In genomic region chrX:11338973-11339867, dm6 we compare ENCODE assay signal across 1 fruit fly cellular context.
TF ChIP-seq lines count a peak whose summit lies in the region.

No protein-coding gene starts in this region.

TF ChIP-seq in whole organism, embryonic, 481 proteins besides CTCF, POLR2A, EP300 and RAD21 (continued from another document and continues in another):
- TF ChIP-seq Ssrp (tag; optimal IDR thresholded peaks at IDR 0.05; lab: Kevin White, UChicago): no peak
- no peak for TF ChIP-seq wek (GFP tag; optimal IDR thresholded peaks at IDR 0.05; lab: Kevin White, UChicago)
- peak; percentile 19 for TF ChIP-seq Lhr (GFP tag; optimal IDR thresholded peaks at IDR 0.05; lab: Kevin White, UChicago)
- peak; percentile 93 for TF ChIP-seq Sin3A (optimal IDR thresholded peaks at IDR 0.05; lab: Kevin White, UChicago)
- TF ChIP-seq wdn (GFP tag; IDR thresholded peaks at IDR 0.05; lab: Robert Waterston, UW): no peak
- TF ChIP-seq CG3065 (GFP tag; optimal IDR thresholded peaks at IDR 0.05; lab: Kevin White, UChicago): no peak
- TF ChIP-seq corto (GFP tag; optimal IDR thresholded peaks at IDR 0.05; lab: Kevin White, UChicago): no peak
- TF ChIP-seq CG15514 (GFP tag; optimal IDR thresholded peaks at IDR 0.05; lab: Kevin White, UChicago): peak; percentile 78
- no peak for TF ChIP-seq Hmx (GFP tag; optimal IDR thresholded peaks at IDR 0.05; lab: Kevin White, UChicago)
- TF ChIP-seq slou (GFP tag; optimal IDR thresholded peaks at IDR 0.05; lab: Kevin White, UChicago): no peak
- TF ChIP-seq Sry-β (GFP tag; optimal IDR thresholded peaks at IDR 0.05; lab: Kevin White, UChicago): peak; percentile 94
- TF ChIP-seq BtbVII (GFP tag; optimal IDR thresholded peaks at IDR 0.05; lab: Kevin White, UChicago): peak; percentile 56
- TF ChIP-seq CG2116 (GFP tag; optimal IDR thresholded peaks at IDR 0.05; lab: Kevin White, UChicago): peak; percentile 77
- TF ChIP-seq ash1 (GFP tag; optimal IDR thresholded peaks at IDR 0.05; lab: Kevin White, UChicago): no peak
- TF ChIP-seq oc (tag; optimal IDR thresholded peaks at IDR 0.05; lab: Kevin White, UChicago): peak; percentile 13
- no peak for TF ChIP-seq CG7271 (tag; optimal IDR thresholded peaks at IDR 0.05; lab: Kevin White, UChicago)
- peak; percentile 91 for TF ChIP-seq Opbp (GFP tag; IDR thresholded peaks at IDR 0.05; lab: Robert Waterston, UW; ENCODE audit: partially characterized antibody)
- no peak for TF ChIP-seq prd (optimal IDR thresholded peaks at IDR 0.05; lab: Kevin White, UChicago)
- TF ChIP-seq prd (GFP tag; IDR thresholded peaks at IDR 0.05; lab: Robert Waterston, UW): 0 out of 3 replicates have a peak, but pooled peaks have one; percentile 20
- TF ChIP-seq Bgb (GFP tag; IDR thresholded peaks at IDR 0.05; lab: Robert Waterston, UW; ENCODE audit: partially characterized antibody): peak; percentile 88
- no peak for TF ChIP-seq CG2202 (tag; optimal IDR thresholded peaks at IDR 0.05; lab: Kevin White, UChicago)
- peak; percentile 88 for TF ChIP-seq sens (GFP tag; lab: Kevin White, UChicago)
- TF ChIP-seq Doc3 (GFP tag; IDR thresholded peaks at IDR 0.05; lab: Robert Waterston, UW; ENCODE audit: partially characterized antibody): peak; percentile 78
- TF ChIP-seq CG13287 (GFP tag; IDR thresholded peaks at IDR 0.05; lab: Robert Waterston, UW; ENCODE audit: partially characterized antibody): peak; percentile 88
- TF ChIP-seq bbx (GFP tag; IDR thresholded peaks at IDR 0.05; lab: Robert Waterston, UW; ENCODE audit: partially characterized antibody): peak; percentile 87
- no peak for TF ChIP-seq D19B (GFP tag; optimal IDR thresholded peaks at IDR 0.05; lab: Kevin White, UChicago)
- peak; percentile 53 for TF ChIP-seq MESR4 (GFP tag; optimal IDR thresholded peaks at IDR 0.05; lab: Kevin White, UChicago)
- peak; percentile 47 for TF ChIP-seq Chrac-16 (GFP tag; optimal IDR thresholded peaks at IDR 0.05; lab: Kevin White, UChicago)
- TF ChIP-seq CG17361 (GFP tag; IDR thresholded peaks at IDR 0.05; lab: Robert Waterston, UW): peak; percentile 35; the same call in 1 of the 3 replicates
- TF ChIP-seq ssp (GFP tag; IDR thresholded peaks at IDR 0.05; lab: Robert Waterston, UW): peak; percentile 35
- TF ChIP-seq CG13894 (tag; optimal IDR thresholded peaks at IDR 0.05; lab: Kevin White, UChicago): peak; percentile 30
- TF ChIP-seq Hey (tag; optimal IDR thresholded peaks at IDR 0.05; lab: Kevin White, UChicago): peak; percentile 10
- no peak for TF ChIP-seq CG16779 (GFP tag; IDR thresholded peaks at IDR 0.05; lab: Robert Waterston, UW)
- peak; percentile 45 for TF ChIP-seq nmo (GFP tag; optimal IDR thresholded peaks at IDR 0.05; lab: Kevin White, UChicago)
- no peak for TF ChIP-seq Poxn (GFP tag; IDR thresholded peaks at IDR 0.05; lab: Robert Waterston, UW)
- TF ChIP-seq aop (GFP tag; IDR thresholded peaks at IDR 0.05; lab: Robert Waterston, UW): no peak; the same call in none of the 2 replicates
- TF ChIP-seq Hr3 (GFP tag; optimal IDR thresholded peaks at IDR 0.05; lab: Kevin White, UChicago): peak; percentile 34
- TF ChIP-seq BEAF-32 (GFP tag; optimal IDR thresholded peaks at IDR 0.05; lab: Kevin White, UChicago): peak; percentile 93
- TF ChIP-seq Kr (GFP tag; optimal IDR thresholded peaks at IDR 0.05; lab: Kevin White, UChicago): no peak
- TF ChIP-seq CG11085 (GFP tag; IDR thresholded peaks at IDR 0.05; lab: Robert Waterston, UW): no peak
- no peak for TF ChIP-seq CG6654 (GFP tag; optimal IDR thresholded peaks at IDR 0.05; lab: Kevin White, UChicago)
- peak; percentile 66 for TF ChIP-seq HmgZ (tag; optimal IDR thresholded peaks at IDR 0.05; lab: Kevin White, UChicago)
- no peak for TF ChIP-seq CG12236 (GFP tag; optimal IDR thresholded peaks at IDR 0.05; lab: Kevin White, UChicago)
- no peak for TF ChIP-seq CG16815 (GFP tag; optimal IDR thresholded peaks at IDR 0.05; lab: Kevin White, UChicago)
- TF ChIP-seq cad (GFP tag; optimal IDR thresholded peaks at IDR 0.05; lab: Kevin White, UChicago): no peak
- TF ChIP-seq CG8944 (GFP tag; optimal IDR thresholded peaks at IDR 0.05; lab: Kevin White, UChicago): peak; percentile 66
- no peak for TF ChIP-seq CG43689 (GFP tag; IDR thresholded peaks at IDR 0.05; lab: Robert Waterston, UW)
- TF ChIP-seq GATAe (GFP tag; conservative IDR thresholded peaks at IDR 0.05; lab: Robert Waterston, UW): no peak
- TF ChIP-seq CG12071 (GFP tag; optimal IDR thresholded peaks at IDR 0.05; lab: Kevin White, UChicago): no peak
- TF ChIP-seq Mad (GFP tag; optimal IDR thresholded peaks at IDR 0.05; lab: Kevin White, UChicago): no peak
- no peak for TF ChIP-seq org-1 (GFP tag; optimal IDR thresholded peaks at IDR 0.05; lab: Kevin White, UChicago)
- TF ChIP-seq cato (GFP tag; optimal IDR thresholded peaks at IDR 0.05; lab: Kevin White, UChicago; ENCODE audit: borderline replicate concordance): peak; percentile 6
- TF ChIP-seq MBD-R2 (GFP tag; IDR thresholded peaks at IDR 0.05; lab: Robert Waterston, UW): peak; percentile 59
- TF ChIP-seq CG9609 (GFP tag; optimal IDR thresholded peaks at IDR 0.05; lab: Kevin White, UChicago): peak; percentile 39
- no peak for TF ChIP-seq CG32767 (GFP tag; IDR thresholded peaks at IDR 0.05; lab: Robert Waterston, UW)
- TF ChIP-seq CG6791 (GFP tag; IDR thresholded peaks at IDR 0.05; lab: Robert Waterston, UW; ENCODE audit: partially characterized antibody): peak; percentile 86
- no peak for TF ChIP-seq Deaf1 (tag; optimal IDR thresholded peaks at IDR 0.05; lab: Kevin White, UChicago)
- TF ChIP-seq CG18262 (tag; optimal IDR thresholded peaks at IDR 0.05; lab: Kevin White, UChicago): no peak
- TF ChIP-seq sisA (GFP tag; IDR thresholded peaks at IDR 0.05; lab: Robert Waterston, UW): no peak; the same call in 1 of the 2 replicates
- no peak for TF ChIP-seq CG10321 (GFP tag; IDR thresholded peaks at IDR 0.05; lab: Robert Waterston, UW)
- no peak for TF ChIP-seq Ravus (GFP tag; IDR thresholded peaks at IDR 0.05; lab: Robert Waterston, UW)
- TF ChIP-seq CG1832 (GFP tag; optimal IDR thresholded peaks at IDR 0.05; lab: Kevin White, UChicago): no peak
- no peak for TF ChIP-seq CG31388 (GFP tag; optimal IDR thresholded peaks at IDR 0.05; lab: Kevin White, UChicago)
- TF ChIP-seq CG4820 (GFP tag; optimal IDR thresholded peaks at IDR 0.05; lab: Kevin White, UChicago): no peak
- TF ChIP-seq CG1792 (GFP tag; optimal IDR thresholded peaks at IDR 0.05; lab: Kevin White, UChicago): peak; percentile 2
- peak; percentile 45 for TF ChIP-seq CG12155 (GFP tag; optimal IDR thresholded peaks at IDR 0.05; lab: Kevin White, UChicago)
- peak; percentile 61 for TF ChIP-seq mirr (GFP tag; optimal IDR thresholded peaks at IDR 0.05; lab: Kevin White, UChicago)
- TF ChIP-seq gt (GFP tag; IDR thresholded peaks at IDR 0.05; lab: Robert Waterston, UW): no peak
- TF ChIP-seq usp (GFP tag; optimal IDR thresholded peaks at IDR 0.05; lab: Kevin White, UChicago): no peak
- TF ChIP-seq sr (GFP tag; IDR thresholded peaks at IDR 0.05; lab: Robert Waterston, UW): no peak
- TF ChIP-seq Blimp-1 (GFP tag; optimal IDR thresholded peaks at IDR 0.05; lab: Kevin White, UChicago): peak; percentile 17
- peak; percentile 88 for TF ChIP-seq inv (GFP tag; IDR thresholded peaks at IDR 0.05; lab: Robert Waterston, UW; ENCODE audit: partially characterized antibody)
- no peak for TF ChIP-seq Dad (GFP tag; optimal IDR thresholded peaks at IDR 0.05; lab: Kevin White, UChicago)
- TF ChIP-seq C15 (GFP tag; IDR thresholded peaks at IDR 0.05; lab: Robert Waterston, UW): no peak
- TF ChIP-seq CG4282 (GFP tag; optimal IDR thresholded peaks at IDR 0.05; lab: Kevin White, UChicago): peak; percentile 57
- TF ChIP-seq nom (GFP tag; optimal IDR thresholded peaks at IDR 0.05; lab: Kevin White, UChicago): no peak
- peak; percentile 89 for TF ChIP-seq kah (GFP tag; optimal IDR thresholded peaks at IDR 0.05; lab: Kevin White, UChicago)
- no peak for TF ChIP-seq nau (GFP tag; optimal IDR thresholded peaks at IDR 0.05; lab: Kevin White, UChicago)
- TF ChIP-seq dan (GFP tag; IDR thresholded peaks at IDR 0.05; lab: Robert Waterston, UW): no peak
- peak; percentile 68 for TF ChIP-seq ERR (GFP tag; optimal IDR thresholded peaks at IDR 0.05; lab: Kevin White, UChicago)
- TF ChIP-seq ftz-f1 (GFP tag; optimal IDR thresholded peaks at IDR 0.05; lab: Kevin White, UChicago): no peak
- TF ChIP-seq run (tag; optimal IDR thresholded peaks at IDR 0.05; lab: Kevin White, UChicago): no peak
- peak; percentile 35 for TF ChIP-seq Xbp1 (GFP tag; optimal IDR thresholded peaks at IDR 0.05; lab: Kevin White, UChicago)
- no peak for TF ChIP-seq H15 (GFP tag; IDR thresholded peaks at IDR 0.05; lab: Robert Waterston, UW)
- peak; percentile 9 for TF ChIP-seq crc (GFP tag; optimal IDR thresholded peaks at IDR 0.05; lab: Kevin White, UChicago)
- TF ChIP-seq danr (GFP tag; IDR thresholded peaks at IDR 0.05; lab: Robert Waterston, UW): no peak
- TF ChIP-seq cwo (GFP tag; optimal IDR thresholded peaks at IDR 0.05; lab: Kevin White, UChicago): no peak
- TF ChIP-seq CG8765 (GFP tag; IDR thresholded peaks at IDR 0.05; lab: Robert Waterston, UW): no peak
- TF ChIP-seq CG15269 (tag; optimal IDR thresholded peaks at IDR 0.05; lab: Kevin White, UChicago): no peak
- TF ChIP-seq az2 (GFP tag; optimal IDR thresholded peaks at IDR 0.05; lab: Kevin White, UChicago): peak; percentile 13
- peak; percentile 68 for TF ChIP-seq hkb (optimal IDR thresholded peaks at IDR 0.05; lab: Kevin White, UChicago)
- TF ChIP-seq hkb (GFP tag; IDR thresholded peaks at IDR 0.05; lab: Robert Waterston, UW): no peak
- peak; percentile 91 for TF ChIP-seq HLH4C (GFP tag; IDR thresholded peaks at IDR 0.05; lab: Robert Waterston, UW; ENCODE audit: partially characterized antibody)
- peak; percentile 23 for TF ChIP-seq gro (GFP tag; optimal IDR thresholded peaks at IDR 0.05; lab: Kevin White, UChicago)
- peak; percentile 71 for TF ChIP-seq CG17186 (GFP tag; optimal IDR thresholded peaks at IDR 0.05; lab: Kevin White, UChicago)
- peak; percentile 85 for TF ChIP-seq CG9215 (GFP tag; IDR thresholded peaks at IDR 0.05; lab: Robert Waterston, UW)
- TF ChIP-seq pita (GFP tag; optimal IDR thresholded peaks at IDR 0.05; lab: Kevin White, UChicago): no peak
- peak; percentile 90 for TF ChIP-seq unc-4 (GFP tag; IDR thresholded peaks at IDR 0.05; lab: Robert Waterston, UW; ENCODE audit: partially characterized antibody)
- TF ChIP-seq toy (GFP tag; IDR thresholded peaks at IDR 0.05; lab: Robert Waterston, UW): no peak
- TF ChIP-seq Antp (GFP tag; optimal IDR thresholded peaks at IDR 0.05; lab: Kevin White, UChicago): peak; percentile 76
- TF ChIP-seq kni (GFP tag; optimal IDR thresholded peaks at IDR 0.05; lab: Kevin White, UChicago): no peak
- TF ChIP-seq CG7745 (tag; optimal IDR thresholded peaks at IDR 0.05; lab: Kevin White, UChicago): no peak
- TF ChIP-seq HHEX (GFP tag; optimal IDR thresholded peaks at IDR 0.05; lab: Kevin White, UChicago): peak; percentile 17
- peak; percentile 91 for TF ChIP-seq pzg (GFP tag; optimal IDR thresholded peaks at IDR 0.05; lab: Kevin White, UChicago)
- TF ChIP-seq hbn (GFP tag; IDR thresholded peaks at IDR 0.05; lab: Robert Waterston, UW; ENCODE audit: partially characterized antibody): peak; percentile 82
- peak; percentile 68 for TF ChIP-seq mam (GFP tag; optimal IDR thresholded peaks at IDR 0.05; lab: Kevin White, UChicago)
- no peak for TF ChIP-seq CG6854 (GFP tag; optimal IDR thresholded peaks at IDR 0.05; lab: Kevin White, UChicago)
- TF ChIP-seq scrt (GFP tag; optimal IDR thresholded peaks at IDR 0.05; lab: Kevin White, UChicago): no peak
- TF ChIP-seq CG14860 (GFP tag; IDR thresholded peaks at IDR 0.05; lab: Robert Waterston, UW; ENCODE audit: partially characterized antibody): peak; percentile 87
- peak; percentile 53 for TF ChIP-seq pho (GFP tag; optimal IDR thresholded peaks at IDR 0.05; lab: Kevin White, UChicago)
- TF ChIP-seq Scr (GFP tag; IDR thresholded peaks at IDR 0.05; lab: Robert Waterston, UW; ENCODE audit: partially characterized antibody): peak; percentile 91
- no peak for TF ChIP-seq pros (GFP tag; optimal IDR thresholded peaks at IDR 0.05; lab: Kevin White, UChicago)
- peak; percentile 90 for TF ChIP-seq Ets65A (GFP tag; lab: Kevin White, UChicago)
- TF ChIP-seq grau (tag; optimal IDR thresholded peaks at IDR 0.05; lab: Kevin White, UChicago): peak; percentile 59
- TF ChIP-seq row (GFP tag; IDR thresholded peaks at IDR 0.05; lab: Robert Waterston, UW): peak; percentile 82
- TF ChIP-seq CG14050 (GFP tag; IDR thresholded peaks at IDR 0.05; lab: Robert Waterston, UW): no peak
- peak; percentile 49 for TF ChIP-seq CG3995 (GFP tag; optimal IDR thresholded peaks at IDR 0.05; lab: Kevin White, UChicago)
- TF ChIP-seq Lpt (GFP tag; optimal IDR thresholded peaks at IDR 0.05; lab: Kevin White, UChicago): no peak
- peak; percentile 92 for TF ChIP-seq crol (GFP tag; IDR thresholded peaks at IDR 0.05; lab: Robert Waterston, UW)
- no peak for TF ChIP-seq psq (GFP tag; optimal IDR thresholded peaks at IDR 0.05; lab: Kevin White, UChicago)
- peak; percentile 15 for TF ChIP-seq twi (tag; optimal IDR thresholded peaks at IDR 0.05; lab: Kevin White, UChicago)
- TF ChIP-seq emc (GFP tag; optimal IDR thresholded peaks at IDR 0.05; lab: Kevin White, UChicago): no peak
- peak; percentile 14 for TF ChIP-seq Dek (tag; optimal IDR thresholded peaks at IDR 0.05; lab: Kevin White, UChicago)
- TF ChIP-seq CG11723 (GFP tag; optimal IDR thresholded peaks at IDR 0.05; lab: Kevin White, UChicago): no peak
- no peak for TF ChIP-seq Awh (GFP tag; IDR thresholded peaks at IDR 0.05; lab: Robert Waterston, UW)
- no peak for TF ChIP-seq btn (GFP tag; optimal IDR thresholded peaks at IDR 0.05; lab: Kevin White, UChicago)
- no peak for TF ChIP-seq CG2199 (GFP tag; IDR thresholded peaks at IDR 0.05; lab: Robert Waterston, UW)
- no peak for TF ChIP-seq stc (GFP tag; IDR thresholded peaks at IDR 0.05; lab: Robert Waterston, UW)
- TF ChIP-seq CG16863 (GFP tag; optimal IDR thresholded peaks at IDR 0.05; lab: Kevin White, UChicago): no peak
- TF ChIP-seq Vsx1 (GFP tag; optimal IDR thresholded peaks at IDR 0.05; lab: Kevin White, UChicago): no peak
- TF ChIP-seq CG14014 (GFP tag; IDR thresholded peaks at IDR 0.05; lab: Robert Waterston, UW): 0 out of 2 replicates have a peak, but pooled peaks have one; percentile 19
- TF ChIP-seq wor (GFP tag; IDR thresholded peaks at IDR 0.05; lab: Robert Waterston, UW): no peak
- TF ChIP-seq ase (GFP tag; IDR thresholded peaks at IDR 0.05; lab: Robert Waterston, UW): no peak
- TF ChIP-seq CG7556 (GFP tag; optimal IDR thresholded peaks at IDR 0.05; lab: Kevin White, UChicago): no peak
- TF ChIP-seq ewg (GFP tag; optimal IDR thresholded peaks at IDR 0.05; lab: Kevin White, UChicago): no peak
